Fruit fly (Drosophila melanogaster): ENCODE measurements around the gene c11.1.
A peak's percentile ranks its signal among the peaks of the same experiment; 100 is the strongest.

Gene c11.1

dm6 chrX:9248040-9248439, 34.9 kb downstream of the c11.1 start:
- TF ChIP-seq CG18476 (GFP tag; optimal IDR thresholded peaks at IDR 0.05) (no peak), ato (GFP tag; IDR thresholded peaks at IDR 0.05; ENCODE audit: partially characterized antibody) (no peak), CG17328 (GFP tag; IDR thresholded peaks at IDR 0.05) (peak; percentile 46; the same call in 1 of the 2 replicates), CG18011 (GFP tag; optimal IDR thresholded peaks at IDR 0.05) (no peak), GATAe (GFP tag; conservative IDR thresholded peaks at IDR 0.05) (no peak), CG10959 (GFP tag; IDR thresholded peaks at IDR 0.05) (no peak), TFAM (GFP tag; optimal IDR thresholded peaks at IDR 0.05) (no peak), amos (GFP tag; IDR thresholded peaks at IDR 0.05; ENCODE audit: partially characterized antibody) (no peak), CG4424 (GFP tag; optimal IDR thresholded peaks at IDR 0.05) (peak; percentile 9), Adf1 (GFP tag; IDR thresholded peaks at IDR 0.05) (no peak), CG10565 (GFP tag; optimal IDR thresholded peaks at IDR 0.05) (no peak), Oaz (GFP tag; IDR thresholded peaks at IDR 0.05) (no peak), Doc2 (GFP tag; IDR thresholded peaks at IDR 0.05) (no peak), Meics (GFP tag; optimal IDR thresholded peaks at IDR 0.05) (no peak), oc (tag; optimal IDR thresholded peaks at IDR 0.05) (no peak), CG4282 (GFP tag; optimal IDR thresholded peaks at IDR 0.05) (no peak), chif (GFP tag; optimal IDR thresholded peaks at IDR 0.05) (no peak), sd (tag; optimal IDR thresholded peaks at IDR 0.05) (no peak), CG2202 (tag; optimal IDR thresholded peaks at IDR 0.05) (no peak), CG18599 (GFP tag; optimal IDR thresholded peaks at IDR 0.05) (no peak), CG7963 (GFP tag; IDR thresholded peaks at IDR 0.05; ENCODE audit: partially characterized antibody) (no peak), CG2116 (GFP tag; optimal IDR thresholded peaks at IDR 0.05) (peak; percentile 7), Hr51 (GFP tag; optimal IDR thresholded peaks at IDR 0.05) (no peak), CG11696 (GFP tag; IDR thresholded peaks at IDR 0.05) (no peak), CG17802 (tag; optimal IDR thresholded peaks at IDR 0.05) (no peak), Hr78 (GFP tag; optimal IDR thresholded peaks at IDR 0.05) (no peak), Vsx1 (GFP tag; optimal IDR thresholded peaks at IDR 0.05) (no peak), Max (GFP tag; optimal IDR thresholded peaks at IDR 0.05) (no peak), ase (GFP tag; IDR thresholded peaks at IDR 0.05) (no peak), CG10321 (GFP tag; IDR thresholded peaks at IDR 0.05) (no peak), CG9215 (GFP tag; IDR thresholded peaks at IDR 0.05) (no peak), chn (GFP tag; optimal IDR thresholded peaks at IDR 0.05) (peak; percentile 15), CG18764 (GFP tag; optimal IDR thresholded peaks at IDR 0.05) (no peak), cwo (GFP tag; optimal IDR thresholded peaks at IDR 0.05) (no peak), CG6813 (GFP tag; optimal IDR thresholded peaks at IDR 0.05) (no peak), bcd (GFP tag; optimal IDR thresholded peaks at IDR 0.05) (no peak), CG3163 (GFP tag; optimal IDR thresholded peaks at IDR 0.05) (no peak), lilli (GFP tag; optimal IDR thresholded peaks at IDR 0.05) (no peak), insv (GFP tag; optimal IDR thresholded peaks at IDR 0.05) (no peak), fd102C (GFP tag; optimal IDR thresholded peaks at IDR 0.05) (peak; percentile 27), Dad (GFP tag; optimal IDR thresholded peaks at IDR 0.05) (no peak), crp (GFP tag; optimal IDR thresholded peaks at IDR 0.05) (no peak), az2 (GFP tag; optimal IDR thresholded peaks at IDR 0.05) (no peak), en (GFP tag; optimal IDR thresholded peaks at IDR 0.05) (no peak), dan (GFP tag; IDR thresholded peaks at IDR 0.05) (no peak), Lim3 (GFP tag; IDR thresholded peaks at IDR 0.05) (no peak), pros (GFP tag; optimal IDR thresholded peaks at IDR 0.05) (no peak), B-H2 (GFP tag; optimal IDR thresholded peaks at IDR 0.05) (no peak), bigmax (GFP tag; optimal IDR thresholded peaks at IDR 0.05) (no peak), repo (GFP tag; optimal IDR thresholded peaks at IDR 0.05) (no peak), Ets65A (GFP tag) (peak; percentile 72)

Data from whole organism, embryonic.